Worm (Caenorhabditis elegans): ENCODE data around the gene gstk-1.

gstk-1 gene

ce11 chrII:9621913-9622348 lies 34.6 kb upstream of the gstk-1 start:
- TF ChIP-seq pha-4 (tag; optimal IDR thresholded peaks at IDR 0.05) (peak; percentile 91), nhr-23 (tag; optimal IDR thresholded peaks at IDR 0.05) (peak; percentile 8), nhr-25 (tag; optimal IDR thresholded peaks at IDR 0.05) (no peak)

- TF ChIP-seq elt-3 (tag; optimal IDR thresholded peaks at IDR 0.05) = no peak
- no peak for TF ChIP-seq ceh-16 (tag; optimal IDR thresholded peaks at IDR 0.05)
- TF ChIP-seq daf-12 (tag; optimal IDR thresholded peaks at IDR 0.05) = no peak
- no peak for TF ChIP-seq tbx-2 (tag; optimal IDR thresholded peaks at IDR 0.05)
- TF ChIP-seq nhr-77 (tag; optimal IDR thresholded peaks at IDR 0.05) = no peak
- TF ChIP-seq hmg-11 (tag; optimal IDR thresholded peaks at IDR 0.05) = peak; percentile 33
- no peak for TF ChIP-seq aly-2 (tag; optimal IDR thresholded peaks at IDR 0.05)
- no peak for TF ChIP-seq nhr-25 (tag; optimal IDR thresholded peaks at IDR 0.05)
- peak; percentile 22 for TF ChIP-seq lin-39 (tag; optimal IDR thresholded peaks at IDR 0.05)
- peak; percentile 9 for TF ChIP-seq pha-4 (tag; optimal IDR thresholded peaks at IDR 0.05)
- TF ChIP-seq ceh-9 (tag; optimal IDR thresholded peaks at IDR 0.05) = no peak
- no peak for TF ChIP-seq ztf-4 (tag; optimal IDR thresholded peaks at IDR 0.05)
- TF ChIP-seq snpc-4 (tag; optimal IDR thresholded peaks at IDR 0.05) = no peak
- no peak for TF ChIP-seq lsy-12 (tag; optimal IDR thresholded peaks at IDR 0.05)
- no peak for TF ChIP-seq ZK546.5 (tag; optimal IDR thresholded peaks at IDR 0.05)
- TF ChIP-seq unc-39 (tag; optimal IDR thresholded peaks at IDR 0.05) = no peak
- TF ChIP-seq sea-2 (GFP tag; optimal IDR thresholded peaks at IDR 0.05) = no peak
- TF ChIP-seq fkh-2 (tag; optimal IDR thresholded peaks at IDR 0.05) = no peak
- no peak for TF ChIP-seq nhr-12 (tag; optimal IDR thresholded peaks at IDR 0.05)
- no peak for TF ChIP-seq fos-1 (tag; optimal IDR thresholded peaks at IDR 0.05)
- TF ChIP-seq nhr-237 (tag; optimal IDR thresholded peaks at IDR 0.05) = no peak
- TF ChIP-seq eor-1 (tag; optimal IDR thresholded peaks at IDR 0.05) = no peak
- peak; percentile 45 for TF ChIP-seq elt-2 (tag; optimal IDR thresholded peaks at IDR 0.05)
- TF ChIP-seq jun-1 (tag; optimal IDR thresholded peaks at IDR 0.05) = no peak
- TF ChIP-seq nhr-23 (tag; optimal IDR thresholded peaks at IDR 0.05) = no peak
- TF ChIP-seq ztf-11 (tag; optimal IDR thresholded peaks at IDR 0.05) = no peak
- TF ChIP-seq nhr-76 (tag; optimal IDR thresholded peaks at IDR 0.05) = no peak
- TF ChIP-seq nhr-67 (tag; optimal IDR thresholded peaks at IDR 0.05) = no peak
- no peak for TF ChIP-seq elt-1 (tag; optimal IDR thresholded peaks at IDR 0.05)
- TF ChIP-seq pqm-1 (tag; optimal IDR thresholded peaks at IDR 0.05) = peak; percentile 34
- TF ChIP-seq mml-1 (tag; optimal IDR thresholded peaks at IDR 0.05) = no peak
- TF ChIP-seq ama-1 (optimal IDR thresholded peaks at IDR 0.05) = no peak
- no peak for TF ChIP-seq nhr-11 (tag; optimal IDR thresholded peaks at IDR 0.05)
- TF ChIP-seq skn-1 (tag; optimal IDR thresholded peaks at IDR 0.05) = no peak
- peak; percentile 40 for TF ChIP-seq lin-15B (tag; optimal IDR thresholded peaks at IDR 0.05)
- no peak for TF ChIP-seq egl-27 (tag; optimal IDR thresholded peaks at IDR 0.05)
- no peak for TF ChIP-seq mdl-1 (tag; optimal IDR thresholded peaks at IDR 0.05)
- TF ChIP-seq ceh-28 (tag; optimal IDR thresholded peaks at IDR 0.05) = no peak
- TF ChIP-seq unc-62 (GFP tag; optimal IDR thresholded peaks at IDR 0.05) = no peak
- no peak for TF ChIP-seq fkh-10 (GFP tag; optimal IDR thresholded peaks at IDR 0.05)
- TF ChIP-seq R02D3.7 (tag; optimal IDR thresholded peaks at IDR 0.05) = no peak
- TF ChIP-seq nfya-1 (tag; optimal IDR thresholded peaks at IDR 0.05; ENCODE audit: insufficient read depth) = peak; percentile 34
- TF ChIP-seq zag-1 (tag; optimal IDR thresholded peaks at IDR 0.05) = no peak
- no peak for TF ChIP-seq nhr-43 (tag; optimal IDR thresholded peaks at IDR 0.05; ENCODE audit: poor library complexity, severe bottlenecking)
- no peak for TF ChIP-seq nhr-28 (tag; optimal IDR thresholded peaks at IDR 0.05)
- no peak for TF ChIP-seq egl-5 (tag; optimal IDR thresholded peaks at IDR 0.05)
- TF ChIP-seq ceh-82 (tag; optimal IDR thresholded peaks at IDR 0.05) = no peak
These were observed 32.3 kb upstream of the gstk-1 start, which contains the start of the genes dnj-20 and ZK1307.8 for ce11 chrII:9624110-9624695. TSS of gene dnj-20 (minus strand) at chrII:9624176. TSS of gene ZK1307.8 (plus strand) at chrII:9624613.

All from whole organism, L3 larva.